Worm (Caenorhabditis elegans): ENCODE results near the gene srh-40.

DNA sequence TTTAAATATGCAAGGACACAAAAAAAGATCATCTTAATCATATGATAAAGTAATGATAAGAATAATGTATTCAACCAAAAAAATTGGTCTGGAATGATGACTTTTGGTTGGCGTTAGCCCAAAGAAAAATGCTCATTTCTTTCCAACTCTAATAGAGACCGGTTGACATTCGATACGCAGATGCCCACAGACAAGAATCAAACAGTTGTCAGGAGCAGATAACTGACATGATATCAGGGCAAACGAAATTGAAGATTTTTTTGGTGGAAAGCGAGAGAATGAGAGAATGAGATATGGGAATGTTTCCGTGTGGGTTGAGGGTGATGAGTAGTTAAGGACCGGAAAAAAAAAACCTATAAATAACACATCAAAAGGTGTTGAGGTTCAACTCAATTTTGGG, 28.4 kb downstream of the srh-40 start:
- TF ChIP-seq nhr-90 (tag; optimal IDR thresholded peaks at IDR 0.05; ENCODE audit: poor library complexity) = no peak
- no peak for TF ChIP-seq zip-4 (GFP tag; optimal IDR thresholded peaks at IDR 0.05)
- TF ChIP-seq nhr-19 (GFP tag; conservative IDR thresholded peaks at IDR 0.05) = no peak
- no peak for TF ChIP-seq pqm-1 (tag; optimal IDR thresholded peaks at IDR 0.05)
- TF ChIP-seq snpc-4 (tag; optimal IDR thresholded peaks at IDR 0.05) = no peak
- TF ChIP-seq aly-2 (tag; optimal IDR thresholded peaks at IDR 0.05) = no peak
- TF ChIP-seq lin-14 (GFP tag; optimal IDR thresholded peaks at IDR 0.05) = no peak
- no peak for TF ChIP-seq mab-9 (GFP tag; IDR thresholded peaks at IDR 0.05)
- no peak for TF ChIP-seq nhr-11 (tag; optimal IDR thresholded peaks at IDR 0.05)
- TF ChIP-seq unc-62 (GFP tag; optimal IDR thresholded peaks at IDR 0.05) = no peak
- TF ChIP-seq lin-39 (tag; optimal IDR thresholded peaks at IDR 0.05) = no peak
- no peak for TF ChIP-seq unc-86 (tag; optimal IDR thresholded peaks at IDR 0.05)
- no peak for TF ChIP-seq mdl-1 (tag; optimal IDR thresholded peaks at IDR 0.05)
- no peak for TF ChIP-seq alr-1 (tag; optimal IDR thresholded peaks at IDR 0.05; ENCODE audit: borderline replicate concordance)
